Fruit fly (Drosophila melanogaster): ENCODE results near the gene Ptp10D.
A peak's percentile ranks its signal among the peaks of the same experiment; 100 is the strongest.

DNA sequence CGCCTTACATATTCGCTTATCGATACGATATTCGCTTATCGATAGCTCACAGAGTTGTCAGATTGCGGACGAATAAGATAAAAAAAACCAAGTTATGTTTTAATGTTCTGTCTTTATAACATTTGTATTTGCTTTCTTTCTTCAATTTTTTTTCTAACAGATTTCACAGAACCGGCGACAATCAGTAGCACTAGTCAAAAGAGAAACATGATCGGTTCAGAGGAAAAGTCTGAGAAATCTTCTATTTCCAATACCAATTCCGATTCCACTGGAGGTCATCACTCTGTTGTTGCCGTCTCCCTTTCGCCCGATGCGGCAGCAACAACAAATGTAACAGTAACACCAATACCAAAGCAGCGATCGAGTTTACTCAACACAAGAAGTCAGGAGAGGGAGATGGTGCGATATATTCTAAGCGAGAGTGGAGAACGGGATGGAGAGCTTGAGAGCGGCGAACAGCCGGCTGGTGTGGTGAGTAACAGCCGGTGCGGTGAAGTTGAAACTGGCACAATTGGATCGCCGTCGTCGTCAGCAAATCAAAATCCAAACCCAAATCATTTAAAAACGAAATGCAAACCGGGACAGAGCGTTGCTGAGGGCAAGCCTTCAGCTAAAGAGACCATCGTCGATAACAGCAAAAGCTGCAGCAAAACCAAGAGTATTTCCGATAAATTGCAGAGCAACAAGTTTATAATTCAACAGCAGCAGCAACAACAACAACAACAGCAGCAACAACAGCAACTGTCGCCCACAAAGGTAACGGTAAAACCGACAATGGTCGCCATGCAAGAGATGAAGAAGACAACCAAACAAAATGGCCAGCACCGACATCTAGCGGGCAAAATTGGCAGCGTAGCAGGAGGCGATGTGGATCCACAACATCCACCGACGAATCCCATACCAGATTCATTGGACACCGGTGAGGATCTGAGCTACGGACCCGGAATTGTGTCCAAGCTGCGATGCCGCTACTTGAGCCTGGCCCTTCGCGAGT, 60.0 kb downstream of the Ptp10D start:
- peak; percentile 13 for TF ChIP-seq sv (GFP tag; optimal IDR thresholded peaks at IDR 0.05)
- peak; percentile 75 for TF ChIP-seq ey (GFP tag; optimal IDR thresholded peaks at IDR 0.05)
- TF ChIP-seq HLH106 (tag; optimal IDR thresholded peaks at IDR 0.05): peak; percentile 77
- TF ChIP-seq Jra (GFP tag; optimal IDR thresholded peaks at IDR 0.05): peak; percentile 13
- peak; percentile 53 for TF ChIP-seq br (GFP tag; optimal IDR thresholded peaks at IDR 0.05)
- TF ChIP-seq CG9705 (GFP tag; optimal IDR thresholded peaks at IDR 0.05): peak; percentile 67
- no peak for TF ChIP-seq Mio (GFP tag; optimal IDR thresholded peaks at IDR 0.05)
- no peak for TF ChIP-seq Hr78 (GFP tag; optimal IDR thresholded peaks at IDR 0.05)
- peak; percentile 72 for TF ChIP-seq psq (GFP tag; optimal IDR thresholded peaks at IDR 0.05)
- peak; percentile 48 for TF ChIP-seq dmrt93B (GFP tag; optimal IDR thresholded peaks at IDR 0.05)
- TF ChIP-seq Myc (optimal IDR thresholded peaks at IDR 0.05): no peak
- TF ChIP-seq fru (GFP tag; optimal IDR thresholded peaks at IDR 0.05): peak; percentile 100
- TF ChIP-seq Vsx2 (GFP tag; optimal IDR thresholded peaks at IDR 0.05; ENCODE audit: partially characterized antibody): no peak
